Fruit fly (Drosophila melanogaster) whole organism, pupa: ENCODE measurements around the gene CG6686.

ENCODE experiments used
- CG13204 ChIP-seq: fragments of 200-800 bp; sonication (Bioruptor generic); optimal IDR thresholded peaks from 2 replicates; lab custom pipeline; 2018; ENCODE audit warnings: missing biosample characterization, mild to moderate bottlenecking, missing genetic modification characterization, moderate library complexity
- CG9948 ChIP-seq: fragments of 200-800 bp; sonication (Bioruptor generic); optimal IDR thresholded peaks from 2 replicates; lab custom pipeline; 2018; ENCODE audit warnings: missing biosample characterization, mild to moderate bottlenecking, missing genetic modification characterization, moderate library complexity
- Ets98B ChIP-seq: fragments of 200-800 bp; sonication (Bioruptor generic); IDR thresholded peaks from 2 replicates; pipeline ENCODE4 v1.3.6; 2022; ENCODE audit warnings: missing biosample characterization, missing genetic modification characterization
- Pif1B ChIP-seq: fragments of 200-800 bp; sonication (Bioruptor generic); optimal IDR thresholded peaks from 3 replicates; lab custom pipeline; 2016; ENCODE audit warnings: missing biosample characterization, missing genetic modification characterization
- gl ChIP-seq: fragments of 200-800 bp; sonication (Bioruptor generic); optimal IDR thresholded peaks from 2 replicates; lab custom pipeline; 2018; ENCODE audit warnings: missing biosample characterization, mild to moderate bottlenecking, missing genetic modification characterization
- rn ChIP-seq: fragments of 200-800 bp; sonication (Bioruptor generic); IDR thresholded peaks from 2 replicates; pipeline ENCODE4 v1.3.6; 2022; ENCODE audit warnings: missing biosample characterization, missing genetic modification characterization

- TF ChIP-seq rn (peak; percentile 89), gl (tag; lab: Kevin White, UChicago) (no peak), Pif1B (GFP tag; lab: Kevin White, UChicago) (peak; percentile 48), CG9948 (tag; lab: Kevin White, UChicago) (peak; percentile 67), CG13204 (GFP tag; lab: Kevin White, UChicago) (peak; percentile 48), Ets98B (GFP tag; lab: Robert Waterston, UW) (peak; percentile 94)
These were observed 37.9 kb downstream of the CG6686 start for dm6 chr2L:11949917-11950316.
